Worm (Caenorhabditis elegans) whole organism, L4 larva: ENCODE data around the gene R09D1.12.

ENCODE experiments used
- F37D6.2 ChIP-seq: sonication (generic microtip); optimal IDR thresholded peaks from 2 replicates; lab custom pipeline; 2016; ENCODE audit warnings: mild to moderate bottlenecking, missing genetic modification characterization, missing compliant biosample characterization
- F49E8.2 ChIP-seq: sonication (generic microtip); optimal IDR thresholded peaks from 2 replicates; lab custom pipeline; 2016; ENCODE audit warnings: missing compliant biosample characterization, mild to moderate bottlenecking, missing genetic modification characterization, borderline replicate concordance
- T26A8.4 ChIP-seq: fragments of 200-800 bp; sonication (Bioruptor generic); IDR thresholded peaks from 2 replicates; pipeline ENCODE4 v1.3.6; 2022; ENCODE audit warnings: missing genetic modification characterization, missing compliant biosample characterization
- Y48G9A.11 ChIP-seq: fragments of 200-800 bp; sonication (Bioruptor generic); IDR thresholded peaks from 2 replicates; pipeline ENCODE4 v1.3.6; 2022; ENCODE audit warnings: missing genetic modification reagents, missing genetic modification characterization, missing compliant biosample characterization
- Y5F2A.4 ChIP-seq: fragments of 200-800 bp; sonication (Bioruptor generic); optimal IDR thresholded peaks from 2 replicates; lab custom pipeline; 2018; ENCODE audit warnings: mild to moderate bottlenecking, missing genetic modification characterization, missing compliant biosample characterization
- ceh-32 ChIP-seq: sonication (generic microtip); optimal IDR thresholded peaks from 2 replicates; lab custom pipeline; 2016; ENCODE audit warnings: mild to moderate bottlenecking, missing genetic modification characterization, missing compliant biosample characterization; ENCODE audit not compliant: poor library complexity
- ceh-44 ChIP-seq: fragments of 200-800 bp; sonication (Bioruptor generic); IDR thresholded peaks from 2 replicates; pipeline ENCODE4 v1.3.6; 2022; ENCODE audit warnings: missing genetic modification reagents, missing genetic modification characterization, missing compliant biosample characterization
- ceh-62 ChIP-seq: sonication (generic microtip); optimal IDR thresholded peaks from 2 replicates; lab custom pipeline; 2017; ENCODE audit warnings: missing biosample characterization, missing genetic modification characterization
- ceh-82 ChIP-seq: sonication (generic microtip); optimal IDR thresholded peaks from 2 replicates; lab custom pipeline; 2017; ENCODE audit warnings: missing biosample characterization, missing genetic modification characterization
- cey-2 ChIP-seq: sonication (generic microtip); optimal IDR thresholded peaks from 3 replicates; lab custom pipeline; 2017; ENCODE audit warnings: missing genetic modification characterization, mild to moderate bottlenecking, missing compliant biosample characterization, antibody characterized with exemption, borderline replicate concordance; ENCODE audit not compliant: insufficient read depth
- ctbp-1 ChIP-seq: fragments of 200-800 bp; sonication (Bioruptor generic); IDR thresholded peaks from 2 replicates; pipeline ENCODE4 v1.3.6; 2022; ENCODE audit warnings: missing genetic modification reagents, missing genetic modification characterization, missing compliant biosample characterization
- daf-16 ChIP-seq, 3 experiments: sonication (generic microtip); optimal IDR thresholded peaks; 2 replicates each; lab custom pipeline; 2016 to 2017; ENCODE audit warnings: missing genetic modification characterization in 3 of 3, missing genetic modification reagents in 3 of 3, mild to moderate bottlenecking in 2 of 3, missing compliant biosample characterization in 2 of 3, missing biosample characterization in 1 of 3, moderate library complexity in 1 of 3
- daf-19 ChIP-seq: fragments of 200-800 bp; sonication (Bioruptor generic); conservative IDR thresholded peaks from 2 replicates; pipeline ENCODE4 v1.3.6; 2022; ENCODE audit warnings: missing genetic modification characterization, missing compliant biosample characterization
- dmd-6 ChIP-seq: fragments of 200-800 bp; sonication (Bioruptor generic); IDR thresholded peaks from 2 replicates; pipeline ENCODE4 v1.3.6; 2022; ENCODE audit warnings: missing genetic modification reagents, missing genetic modification characterization, missing compliant biosample characterization
- dmd-8 ChIP-seq: fragments of 200-800 bp; sonication (Bioruptor generic); IDR thresholded peaks from 2 replicates; pipeline ENCODE4 v1.3.6; 2022; ENCODE audit warnings: missing genetic modification characterization, missing compliant biosample characterization
- dpl-1 ChIP-seq: fragments of 150-350 bp; optimal IDR thresholded peaks from 2 replicates; lab custom pipeline; 2014; ENCODE audit warnings: missing biosample characterization, missing genetic modification reagents, missing genetic modification characterization
- duxl-1 ChIP-seq: sonication (generic microtip); optimal IDR thresholded peaks from 2 replicates; lab custom pipeline; 2016; ENCODE audit warnings: mild to moderate bottlenecking, missing genetic modification characterization, moderate library complexity, missing compliant biosample characterization; ENCODE audit not compliant: poor library complexity
- dve-1 ChIP-seq: sonication (generic microtip); optimal IDR thresholded peaks from 2 replicates; lab custom pipeline; 2017; ENCODE audit warnings: antibody characterized with exemption, mild to moderate bottlenecking, missing genetic modification characterization, missing compliant biosample characterization; ENCODE audit not compliant: insufficient read depth
- egl-43 ChIP-seq: fragments of 200-800 bp; sonication (Bioruptor generic); IDR thresholded peaks from 2 replicates; pipeline ENCODE4 v1.3.6; 2022; ENCODE audit warnings: missing genetic modification reagents, missing genetic modification characterization, missing compliant biosample characterization
- fkh-10 ChIP-seq: fragments of 150-350 bp; optimal IDR thresholded peaks from 2 replicates; lab custom pipeline; 2014; ENCODE audit warnings: missing biosample characterization, missing genetic modification reagents, missing genetic modification characterization
- fos-1 ChIP-seq: fragments of 150-350 bp; optimal IDR thresholded peaks from 2 replicates; lab custom pipeline; 2014; ENCODE audit warnings: missing biosample characterization, missing genetic modification characterization
- hif-1 ChIP-seq, 2 experiments: sonication (generic microtip); optimal IDR thresholded peaks; 2 replicates each; lab custom pipeline; 2016 to 2017; ENCODE audit warnings: missing compliant biosample characterization in 2 of 2, missing genetic modification characterization in 2 of 2, missing genetic modification reagents in 2 of 2, missing genotype in 2 of 2, mild to moderate bottlenecking in 1 of 2
- hlh-11 ChIP-seq: fragments of 200-800 bp; sonication (Bioruptor generic); optimal IDR thresholded peaks from 2 replicates; lab custom pipeline; 2018; ENCODE audit warnings: mild to moderate bottlenecking, missing genetic modification characterization, missing compliant biosample characterization
- hmg-1.1 ChIP-seq: fragments of 200-800 bp; sonication (Bioruptor generic); IDR thresholded peaks from 2 replicates; pipeline ENCODE4 v1.3.6; 2022; ENCODE audit warnings: missing genetic modification reagents, missing genetic modification characterization, missing compliant biosample characterization
- jun-1 ChIP-seq: fragments of 150-350 bp; optimal IDR thresholded peaks from 2 replicates; lab custom pipeline; 2014; ENCODE audit warnings: missing biosample characterization, missing genetic modification reagents, missing genetic modification characterization
- lim-7 ChIP-seq: fragments of 200-800 bp; sonication (Bioruptor generic); IDR thresholded peaks from 2 replicates; pipeline ENCODE4 v1.3.6; 2022; ENCODE audit warnings: missing genetic modification characterization, missing compliant biosample characterization
- lin-1 ChIP-seq: fragments of 200-800 bp; sonication (Bioruptor generic); IDR thresholded peaks from 2 replicates; pipeline ENCODE4 v1.3.6; 2022; ENCODE audit warnings: missing genetic modification reagents, missing genetic modification characterization, missing compliant biosample characterization
- lin-13 ChIP-seq: fragments of 150-350 bp; optimal IDR thresholded peaks from 2 replicates; lab custom pipeline; 2014; ENCODE audit warnings: missing biosample characterization, missing genetic modification reagents, missing genetic modification characterization
- lin-38 ChIP-seq: fragments of 200-800 bp; sonication (Bioruptor generic); IDR thresholded peaks from 2 replicates; pipeline ENCODE4 v1.3.6; 2022; ENCODE audit warnings: missing genetic modification reagents, missing genetic modification characterization, missing compliant biosample characterization
- lin-39 ChIP-seq: fragments of 150-350 bp; optimal IDR thresholded peaks from 2 replicates; lab custom pipeline; 2014; ENCODE audit warnings: missing biosample characterization, missing genetic modification reagents, missing genetic modification characterization
- lsy-2 ChIP-seq, 2 experiments: fragments of 150-350 bp in 1 of 2; sonication (generic microtip) in 1 of 2; optimal IDR thresholded peaks; 2 replicates each; lab custom pipeline; 2014 to 2017; ENCODE audit warnings: missing biosample characterization in 2 of 2, missing genetic modification characterization in 2 of 2
- mdt-29 ChIP-seq: fragments of 200-800 bp; sonication (Bioruptor generic); IDR thresholded peaks from 2 replicates; pipeline ENCODE4 v1.3.6; 2022; ENCODE audit warnings: missing genetic modification reagents, missing genetic modification characterization, missing compliant biosample characterization
- mep-1 ChIP-seq: fragments of 150-350 bp; sonication (generic microtip); optimal IDR thresholded peaks from 3 replicates; lab custom pipeline; 2014; ENCODE audit warnings: missing biosample characterization, missing genetic modification characterization
- mxl-2 ChIP-seq: fragments of 200-800 bp; sonication (Bioruptor generic); conservative IDR thresholded peaks from 2 replicates; pipeline ENCODE4 v1.3.6; 2022; ENCODE audit warnings: missing genetic modification reagents, missing genetic modification characterization, missing compliant biosample characterization
- nhr-10 ChIP-seq: fragments of 150-350 bp; optimal IDR thresholded peaks from 2 replicates; lab custom pipeline; 2014; ENCODE audit warnings: missing biosample characterization, missing genetic modification characterization
- nhr-102 ChIP-seq: sonication (generic microtip); optimal IDR thresholded peaks from 2 replicates; lab custom pipeline; 2016; ENCODE audit warnings: mild to moderate bottlenecking, missing genetic modification characterization, moderate library complexity, missing compliant biosample characterization
- nhr-11 ChIP-seq: fragments of 150-350 bp; optimal IDR thresholded peaks from 2 replicates; lab custom pipeline; 2014; ENCODE audit warnings: missing biosample characterization, missing genetic modification characterization
- nhr-111 ChIP-seq: fragments of 200-800 bp; sonication (Bioruptor generic); optimal IDR thresholded peaks from 2 replicates; lab custom pipeline; 2018; ENCODE audit warnings: mild to moderate bottlenecking, missing genetic modification characterization, missing compliant biosample characterization
- nhr-237 ChIP-seq: sonication (generic microtip); optimal IDR thresholded peaks from 2 replicates; lab custom pipeline; 2017; ENCODE audit warnings: missing biosample characterization, missing genetic modification characterization
- nhr-28 ChIP-seq: fragments of 150-350 bp; optimal IDR thresholded peaks from 2 replicates; lab custom pipeline; 2014; ENCODE audit warnings: missing biosample characterization, missing genetic modification characterization
- nhr-76 ChIP-seq: fragments of 150-350 bp; optimal IDR thresholded peaks from 2 replicates; lab custom pipeline; 2014; ENCODE audit warnings: missing biosample characterization, missing genetic modification characterization
- pha-4 ChIP-seq, 2 experiments: fragments of 150-350 bp in 1 of 2; fragments of 200-800 bp in 1 of 2; sonication (Bioruptor generic) in 1 of 2; IDR thresholded peaks in 1 of 2; optimal IDR thresholded peaks in 1 of 2; 2 replicates each; pipeline versions ENCODE4 v1.3.6 to Lab custom; 2014 to 2022; ENCODE audit warnings: missing genetic modification characterization in 2 of 2, missing genetic modification reagents in 2 of 2, missing biosample characterization in 1 of 2, missing compliant biosample characterization in 1 of 2
- pqm-1 ChIP-seq: sonication (generic microtip); optimal IDR thresholded peaks from 2 replicates; lab custom pipeline; 2017; ENCODE audit warnings: missing biosample characterization, missing genetic modification characterization
- set-16 ChIP-seq: fragments of 200-800 bp; sonication (Bioruptor generic); IDR thresholded peaks from 2 replicates; pipeline ENCODE4 v1.3.6; 2022; ENCODE audit warnings: missing genetic modification reagents, missing genetic modification characterization, missing compliant biosample characterization
- snpc-1.2 ChIP-seq: fragments of 200-800 bp; sonication (Bioruptor generic); IDR thresholded peaks from 2 replicates; pipeline ENCODE4 v1.3.6; 2022; ENCODE audit warnings: missing genetic modification reagents, missing genetic modification characterization, missing compliant biosample characterization
- tra-1 ChIP-seq: fragments of 200-800 bp; sonication (Bioruptor generic); IDR thresholded peaks from 2 replicates; pipeline ENCODE4 v1.3.6; 2022; ENCODE audit warnings: missing genetic modification reagents, missing genetic modification characterization, missing compliant biosample characterization
- unc-39 ChIP-seq: sonication (generic microtip); optimal IDR thresholded peaks from 2 replicates; lab custom pipeline; 2017; ENCODE audit warnings: missing biosample characterization, missing genetic modification characterization
- vab-7 ChIP-seq: fragments of 200-800 bp; sonication (Bioruptor generic); IDR thresholded peaks from 2 replicates; pipeline ENCODE4 v1.3.6; 2022; ENCODE audit warnings: missing genetic modification reagents, missing genetic modification characterization, missing compliant biosample characterization
- zag-1 ChIP-seq: fragments of 150-350 bp; optimal IDR thresholded peaks from 2 replicates; lab custom pipeline; 2014; ENCODE audit warnings: missing biosample characterization, missing genetic modification characterization
- zip-11 ChIP-seq: fragments of 200-800 bp; sonication (Bioruptor generic); IDR thresholded peaks from 2 replicates; pipeline ENCODE4 v1.3.6; 2022; ENCODE audit warnings: missing genetic modification characterization, missing compliant biosample characterization
- ztf-7 ChIP-seq: fragments of 150-350 bp; optimal IDR thresholded peaks from 2 replicates; lab custom pipeline; 2014; ENCODE audit warnings: missing biosample characterization, missing genetic modification characterization

Gene R09D1.12

ce11 chrII:9498589-9498988 lies 46.5 kb upstream of the R09D1.12 start:
- TF ChIP-seq snpc-1.2 (GFP tag; lab: Robert Waterston, UW) (no peak), set-16 (GFP tag; lab: Robert Waterston, UW) (no peak), dmd-8 (GFP tag; lab: Robert Waterston, UW) (no peak), nhr-237 (tag; lab: Kevin White, UChicago) (no peak), ctbp-1 (GFP tag; lab: Robert Waterston, UW) (no peak), ztf-7 (tag; lab: Kevin White, UChicago) (no peak), tra-1 (no peak), daf-16 (GFP tag; optimal IDR thresholded peaks at IDR 0.05; lab: Kevin White, UChicago) (no peak), daf-16 (tag; optimal IDR thresholded peaks at IDR 0.05; lab: Kevin White, UChicago) (peak; percentile 31), fkh-10 (GFP tag; lab: Kevin White, UChicago) (no peak), nhr-10 (no peak), nhr-111 (GFP tag; lab: Kevin White, UChicago) (no peak), egl-43 (no peak), daf-19 (no peak), mxl-2 (GFP tag; lab: Robert Waterston, UW) (no peak), dpl-1 (GFP tag; lab: Kevin White, UChicago) (no peak), dmd-6 (GFP tag; lab: Robert Waterston, UW) (peak; percentile 90), nhr-11 (no peak), vab-7 (no peak), ceh-62 (tag; lab: Kevin White, UChicago) (no peak), nhr-28 (tag; lab: Kevin White, UChicago) (peak; percentile 45), lin-1 (no peak), T26A8.4 (GFP tag; lab: Robert Waterston, UW) (no peak), hlh-11 (tag; lab: Kevin White, UChicago) (peak; percentile 60), lin-38 (no peak), pqm-1 (tag; lab: Kevin White, UChicago) (no peak), mdt-29 (GFP tag; lab: Robert Waterston, UW) (0 out of 2 replicates have a peak, but pooled peaks have one; percentile 25), ceh-44 (GFP tag; lab: Robert Waterston, UW) (no peak), jun-1 (no peak), lin-13 (GFP tag; lab: Kevin White, UChicago) (no peak), mep-1 (tag; lab: Kevin White, UChicago) (no peak), Y48G9A.11 (GFP tag; lab: Robert Waterston, UW) (no peak), Y5F2A.4 (GFP tag; lab: Kevin White, UChicago) (no peak), hmg-1.1 (no peak), nhr-76 (tag; lab: Kevin White, UChicago) (no peak), ceh-82 (no peak), hif-1 (tag; optimal IDR thresholded peaks at IDR 0.05; lab: Kevin White, UChicago) (no peak), duxl-1 (tag; lab: Kevin White, UChicago) (no peak), lsy-2 (tag; optimal IDR thresholded peaks at IDR 0.05; lab: Kevin White, UChicago) (peak in 1 of 2 experiments; percentile 15), cey-2 (tag; lab: Kevin White, UChicago) (no peak), unc-39 (no peak), pha-4 (GFP tag; IDR thresholded peaks at IDR 0.05; lab: Robert Waterston, UW) (no peak), pha-4 (tag; optimal IDR thresholded peaks at IDR 0.05; lab: Kevin White, UChicago) (no peak), ceh-32 (no peak), lim-7 (GFP tag; lab: Robert Waterston, UW) (no peak), F37D6.2 (tag; lab: Kevin White, UChicago) (no peak), zip-11 (GFP tag; lab: Robert Waterston, UW) (no peak), dve-1 (peak; percentile 32), nhr-102 (tag; lab: Kevin White, UChicago) (no peak), fos-1 (tag; lab: Kevin White, UChicago) (no peak), F49E8.2 (tag; lab: Kevin White, UChicago) (no peak), lin-39 (tag; lab: Kevin White, UChicago) (no peak), zag-1 (no peak)
